Fruit fly (Drosophila melanogaster) whole organism, embryonic: ENCODE data around the gene ssp7.

Experiments used
- Atf6 ChIP-seq: fragments of 200-800 bp; sonication (Bioruptor generic); IDR thresholded peaks from 2 replicates; pipeline ENCODE4 v1.3.6; 2022; ENCODE audit warnings: missing biosample characterization, missing genetic modification characterization
- Bteb2 ChIP-seq: fragments of 200-800 bp; sonication (Bioruptor generic); optimal IDR thresholded peaks from 2 replicates; lab custom pipeline; 2016; ENCODE audit warnings: missing biosample characterization, missing genetic modification characterization
- CG1024 ChIP-seq: fragments of 200-800 bp; sonication (Bioruptor generic); IDR thresholded peaks from 2 replicates; pipeline ENCODE4 v1.3.6; 2022; ENCODE audit warnings: missing biosample characterization, missing genetic modification characterization
- CG12769 ChIP-seq: fragments of 200-800 bp; sonication (Bioruptor generic); optimal IDR thresholded peaks from 2 replicates; lab custom pipeline; 2019; ENCODE audit warnings: missing biosample characterization, mild to moderate bottlenecking, missing genetic modification characterization, moderate library complexity
- CG14710 ChIP-seq: fragments of 200-800 bp; sonication (Bioruptor generic); optimal IDR thresholded peaks from 3 replicates; lab custom pipeline; 2019; ENCODE audit warnings: missing biosample characterization, mild to moderate bottlenecking, missing genetic modification characterization, moderate library complexity
- CG14965 ChIP-seq: fragments of 200-800 bp; sonication (Bioruptor generic); optimal IDR thresholded peaks from 2 replicates; lab custom pipeline; 2016; ENCODE audit warnings: missing biosample characterization, missing genetic modification characterization, borderline replicate concordance
- CG15269 ChIP-seq: fragments of 200-800 bp; sonication (Bioruptor generic); optimal IDR thresholded peaks from 2 replicates; lab custom pipeline; 2018; ENCODE audit warnings: missing biosample characterization, mild to moderate bottlenecking, missing genetic modification characterization, moderate library complexity
- CG16779 ChIP-seq: fragments of 200-800 bp; sonication (Bioruptor generic); IDR thresholded peaks from 2 replicates; pipeline ENCODE4 v1.3.6; 2022; ENCODE audit warnings: missing biosample characterization, missing genetic modification characterization
- CG1832 ChIP-seq: fragments of 200-800 bp; sonication (Bioruptor generic); optimal IDR thresholded peaks from 2 replicates; lab custom pipeline; 2017; ENCODE audit warnings: missing biosample characterization, mild to moderate bottlenecking, missing genetic modification characterization, inconsistent platforms
- CG18476 ChIP-seq: fragments of 200-800 bp; sonication (Bioruptor generic); optimal IDR thresholded peaks from 2 replicates; lab custom pipeline; 2016; ENCODE audit warnings: missing biosample characterization, mild to moderate bottlenecking, missing genetic modification characterization
- CG18764 ChIP-seq: fragments of 200-800 bp; sonication (Bioruptor generic); optimal IDR thresholded peaks from 3 replicates; lab custom pipeline; 2016; ENCODE audit warnings: missing biosample characterization, missing genetic modification characterization
- CG2875 ChIP-seq: fragments of 200-800 bp; sonication (Bioruptor generic); optimal IDR thresholded peaks from 2 replicates; lab custom pipeline; 2017; ENCODE audit warnings: missing biosample characterization, mild to moderate bottlenecking, missing genetic modification characterization, missing genetic modification reagents
- CG31388 ChIP-seq: fragments of 200-800 bp; sonication (Bioruptor generic); optimal IDR thresholded peaks from 2 replicates; lab custom pipeline; 2016; ENCODE audit warnings: missing biosample characterization, missing genetic modification characterization
- CG32767 ChIP-seq: fragments of 200-800 bp; sonication (Bioruptor generic); IDR thresholded peaks from 2 replicates; pipeline ENCODE4 v1.3.6; 2022; ENCODE audit warnings: missing biosample characterization, missing genetic modification characterization
- CG7745 ChIP-seq: fragments of 200-800 bp; sonication (Bioruptor generic); optimal IDR thresholded peaks from 2 replicates; lab custom pipeline; 2018; ENCODE audit warnings: missing biosample characterization, mild to moderate bottlenecking, missing genetic modification characterization, moderate library complexity
- CG7928 ChIP-seq: fragments of 200-800 bp; sonication (Bioruptor generic); optimal IDR thresholded peaks from 2 replicates; lab custom pipeline; 2017; ENCODE audit warnings: missing biosample characterization, mild to moderate bottlenecking, missing genetic modification characterization
- CG8089 ChIP-seq: fragments of 200-800 bp; sonication (Bioruptor generic); optimal IDR thresholded peaks from 3 replicates; lab custom pipeline; 2016; ENCODE audit warnings: missing biosample characterization, missing genetic modification characterization
- CG8924 ChIP-seq: fragments of 200-800 bp; optimal IDR thresholded peaks from 3 replicates; lab custom pipeline; 2019; ENCODE audit warnings: missing biosample characterization, mild to moderate bottlenecking, missing genetic modification characterization, moderate library complexity
- CG9932 ChIP-seq: fragments of 200-800 bp; sonication (Bioruptor generic); IDR thresholded peaks from 2 replicates; pipeline ENCODE4 v1.3.6; 2022; ENCODE audit warnings: missing biosample characterization, missing genetic modification characterization
- Camta ChIP-seq: fragments of 200-800 bp; sonication (Bioruptor generic); optimal IDR thresholded peaks from 2 replicates; lab custom pipeline; 2016; ENCODE audit warnings: missing biosample characterization, missing genetic modification characterization
- CrebB ChIP-seq: fragments of 200-800 bp; sonication (Bioruptor generic); optimal IDR thresholded peaks from 3 replicates; lab custom pipeline; 2018; ENCODE audit warnings: missing biosample characterization, mild to moderate bottlenecking, missing genetic modification characterization
- Deaf1 ChIP-seq: fragments of 200-800 bp; optimal IDR thresholded peaks from 3 replicates; lab custom pipeline; 2019; ENCODE audit warnings: missing biosample characterization, mild to moderate bottlenecking, missing genetic modification characterization, moderate library complexity
- Dip2 ChIP-seq: fragments of 200-800 bp; sonication (Bioruptor generic); IDR thresholded peaks from 2 replicates; pipeline ENCODE4 v1.3.6; 2022; ENCODE audit warnings: missing biosample characterization, missing genetic modification characterization
- Dref ChIP-seq: fragments of 200-800 bp; sonication (Bioruptor generic); IDR thresholded peaks from 2 replicates; pipeline ENCODE4 v1.3.6; 2022; ENCODE audit warnings: missing biosample characterization, missing genetic modification characterization
- HLH54F ChIP-seq: fragments of 200-800 bp; sonication (Bioruptor generic); optimal IDR thresholded peaks from 3 replicates; lab custom pipeline; 2016; ENCODE audit warnings: missing biosample characterization, missing genetic modification characterization
- Hr39 ChIP-seq: fragments of >200 bp; optimal IDR thresholded peaks from 2 replicates; lab custom pipeline; 2017
- Med ChIP-seq: fragments of 200-800 bp; sonication (Bioruptor generic); peaks from one replicate; lab custom pipeline; 2016; ENCODE audit warnings: missing biosample characterization, missing genetic modification characterization, mild to moderate bottlenecking, inconsistent platforms, moderate library complexity
- Mrtf ChIP-seq: fragments of 200-800 bp; sonication (Bioruptor generic); IDR thresholded peaks from 3 replicates; pipeline ENCODE4 v1.3.6; 2022; ENCODE audit warnings: missing biosample characterization, missing genetic modification characterization
- Myb ChIP-seq: fragments of 200-800 bp; sonication (Bioruptor generic); optimal IDR thresholded peaks from 2 replicates; lab custom pipeline; 2016; ENCODE audit warnings: missing biosample characterization, missing genetic modification characterization
- NfI ChIP-seq: fragments of 200-800 bp; sonication (Bioruptor generic); optimal IDR thresholded peaks from 3 replicates; lab custom pipeline; 2018; ENCODE audit warnings: missing biosample characterization, mild to moderate bottlenecking, missing genetic modification characterization, moderate library complexity
- Rfx ChIP-seq: fragments of 200-800 bp; sonication (Bioruptor generic); IDR thresholded peaks from 2 replicates; pipeline ENCODE4 v1.3.6; 2022; ENCODE audit warnings: missing biosample characterization, missing genetic modification characterization
- Ssrp ChIP-seq: fragments of 200-800 bp; sonication (Bioruptor generic); optimal IDR thresholded peaks from 2 replicates; lab custom pipeline; 2018; ENCODE audit warnings: missing biosample characterization, mild to moderate bottlenecking, missing genetic modification characterization, moderate library complexity
- abd-A ChIP-seq: fragments of 200-800 bp; sonication (Bioruptor generic); optimal IDR thresholded peaks from 3 replicates; lab custom pipeline; 2019; ENCODE audit warnings: missing biosample characterization, mild to moderate bottlenecking, missing genetic modification characterization, moderate library complexity
- bigmax ChIP-seq: fragments of 200-800 bp; sonication (Bioruptor generic); optimal IDR thresholded peaks from 2 replicates; lab custom pipeline; 2018; ENCODE audit warnings: missing biosample characterization, mild to moderate bottlenecking, missing genetic modification characterization
- corto ChIP-seq: fragments of 200-800 bp; sonication (Bioruptor generic); optimal IDR thresholded peaks from 2 replicates; lab custom pipeline; 2016; ENCODE audit warnings: missing biosample characterization, mild to moderate bottlenecking, missing genetic modification characterization, moderate library complexity
- dan ChIP-seq: fragments of 200-800 bp; sonication (Bioruptor generic); IDR thresholded peaks from 2 replicates; pipeline ENCODE4 v1.3.6; 2022; ENCODE audit warnings: missing biosample characterization, missing genetic modification characterization
- dmrt11E ChIP-seq: fragments of 200-800 bp; sonication (Bioruptor generic); optimal IDR thresholded peaks from 3 replicates; lab custom pipeline; 2018; ENCODE audit warnings: missing biosample characterization, mild to moderate bottlenecking, missing genetic modification characterization, moderate library complexity
- gcm ChIP-seq: fragments of 200-800 bp; sonication (Bioruptor generic); optimal IDR thresholded peaks from 2 replicates; lab custom pipeline; 2019; ENCODE audit warnings: missing biosample characterization, mild to moderate bottlenecking, missing genetic modification characterization, moderate library complexity
- gt ChIP-seq: fragments of 200-800 bp; sonication (Bioruptor generic); IDR thresholded peaks from 2 replicates; pipeline ENCODE4 v1.3.6; 2022; ENCODE audit warnings: missing biosample characterization, missing genetic modification characterization
- jigr1 ChIP-seq: fragments of 200-800 bp; sonication (Bioruptor generic); IDR thresholded peaks from 3 replicates; pipeline ENCODE4 v1.3.6; 2022; ENCODE audit warnings: missing biosample characterization, missing genetic modification characterization
- lola ChIP-seq, 3 experiments: fragments of >200 bp in 2 of 3; fragments of 200-800 bp in 1 of 3; sonication (Bioruptor generic) in 1 of 3; optimal IDR thresholded peaks; 2 replicates each; lab custom pipeline; 2017 to 2019; ENCODE audit warnings: missing biosample characterization in 3 of 3, missing genetic modification characterization in 3 of 3, mild to moderate bottlenecking in 1 of 3, moderate library complexity in 1 of 3
- nerfin-1 ChIP-seq: fragments of 200-800 bp; sonication (Bioruptor generic); optimal IDR thresholded peaks from 3 replicates; lab custom pipeline; 2019; ENCODE audit warnings: missing biosample characterization, mild to moderate bottlenecking, missing genetic modification characterization, moderate library complexity
- pb ChIP-seq: fragments of 200-800 bp; sonication (Bioruptor generic); optimal IDR thresholded peaks from 3 replicates; lab custom pipeline; 2016; ENCODE audit warnings: missing biosample characterization, missing genetic modification characterization
- pita ChIP-seq: fragments of 200-800 bp; sonication (Bioruptor generic); optimal IDR thresholded peaks from 2 replicates; lab custom pipeline; 2017; ENCODE audit warnings: missing biosample characterization, mild to moderate bottlenecking, missing genetic modification characterization
- run ChIP-seq: fragments of 200-800 bp; sonication (Bioruptor generic); optimal IDR thresholded peaks from 3 replicates; lab custom pipeline; 2018; ENCODE audit warnings: missing biosample characterization, mild to moderate bottlenecking, missing genetic modification characterization
- salm ChIP-seq: fragments of 200-800 bp; sonication (Bioruptor generic); optimal IDR thresholded peaks from 2 replicates; lab custom pipeline; 2018; ENCODE audit warnings: missing biosample characterization, mild to moderate bottlenecking, missing genetic modification characterization
- sim ChIP-seq: fragments of 200-800 bp; sonication (Bioruptor generic); IDR thresholded peaks from 2 replicates; pipeline ENCODE4 v1.3.6; 2022; ENCODE audit warnings: missing biosample characterization, missing genetic modification characterization
- stc ChIP-seq: fragments of 200-800 bp; sonication (Bioruptor generic); IDR thresholded peaks from 2 replicates; pipeline ENCODE4 v1.3.6; 2022; ENCODE audit warnings: missing biosample characterization, missing genetic modification characterization
- tio ChIP-seq: fragments of 200-800 bp; sonication (Bioruptor generic); optimal IDR thresholded peaks from 2 replicates; lab custom pipeline; 2017; ENCODE audit warnings: missing biosample characterization, missing genetic modification characterization, inconsistent platforms
- yki ChIP-seq: fragments of >200 bp; optimal IDR thresholded peaks from 3 replicates; lab custom pipeline; 2018
- zen ChIP-seq: fragments of 200-800 bp; sonication (Bioruptor generic); optimal IDR thresholded peaks from 3 replicates; lab custom pipeline; 2018; ENCODE audit warnings: missing biosample characterization, mild to moderate bottlenecking, missing genetic modification characterization, moderate library complexity

Gene ssp7

DNA sequence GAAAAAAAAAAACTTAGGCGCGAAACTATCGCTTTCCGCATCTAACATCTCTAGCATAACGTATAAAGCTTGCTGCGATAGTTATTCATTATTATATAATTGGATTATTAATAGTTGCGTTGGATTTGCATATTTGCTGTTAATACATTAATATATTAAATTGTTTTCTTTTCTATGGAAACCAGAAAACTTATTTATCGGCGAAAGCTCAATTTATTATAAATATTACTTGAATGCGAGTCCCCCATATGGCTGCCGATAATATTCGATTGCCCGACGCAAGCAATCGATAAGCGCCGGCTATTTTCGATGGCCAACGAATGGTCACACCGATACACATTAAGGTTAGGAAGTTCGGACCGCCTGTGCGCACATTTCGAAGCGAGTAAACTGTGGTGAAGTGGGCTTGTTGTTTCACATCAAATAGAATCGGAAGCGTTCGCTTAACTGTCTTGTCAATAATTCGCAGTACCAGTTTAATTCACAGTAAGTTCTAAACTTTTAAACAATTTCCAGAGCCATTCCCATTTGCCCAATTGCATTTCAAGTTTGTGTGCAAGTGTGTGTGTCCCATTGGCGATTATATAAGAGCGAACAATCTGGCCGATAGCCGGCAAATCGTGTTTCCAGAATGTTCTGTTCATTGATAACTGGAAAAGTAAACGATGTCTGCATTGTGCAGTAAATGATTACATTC lies 31.8 kb downstream of the ssp7 start, which contains the start of gene Hsp60A (continued):
- no peak for TF ChIP-seq sim (GFP tag; lab: Robert Waterston, UW)
- no peak for TF ChIP-seq CrebB
- TF ChIP-seq NfI (GFP tag; lab: Kevin White, UChicago): peak; percentile 34
- TF ChIP-seq lola (GFP tag; optimal IDR thresholded peaks at IDR 0.05; lab: Kevin White, UChicago): peak in 1 of 3 experiments; percentile 43
- no peak for TF ChIP-seq Camta (GFP tag; lab: Kevin White, UChicago)
- no peak for TF ChIP-seq CG7928 (GFP tag; lab: Kevin White, UChicago)
- peak; percentile 95 for TF ChIP-seq bigmax (GFP tag; lab: Kevin White, UChicago)
- no peak for TF ChIP-seq gcm (GFP tag; lab: Kevin White, UChicago)
- peak; percentile 36 for TF ChIP-seq corto
- no peak for TF ChIP-seq Dip2 (GFP tag; lab: Robert Waterston, UW)
- no peak for TF ChIP-seq gt
- TF ChIP-seq pita (GFP tag; lab: Kevin White, UChicago): no peak
- TF ChIP-seq CG2875 (GFP tag; lab: Kevin White, UChicago): no peak
- peak; percentile 33 for TF ChIP-seq dmrt11E
- peak; percentile 43 for TF ChIP-seq Atf6 (GFP tag; lab: Robert Waterston, UW)
- TF ChIP-seq Rfx (GFP tag; lab: Robert Waterston, UW): peak; percentile 56
- no peak for TF ChIP-seq CG32767 (GFP tag; lab: Robert Waterston, UW)
- TF ChIP-seq Bteb2 (GFP tag; lab: Kevin White, UChicago): no peak
- peak; percentile 40 for TF ChIP-seq zen (tag; lab: Kevin White, UChicago)
- no peak for TF ChIP-seq CG8089 (GFP tag; lab: Kevin White, UChicago)
- no peak for TF ChIP-seq stc (GFP tag; lab: Robert Waterston, UW)
- no peak for TF ChIP-seq pb
- TF ChIP-seq CG15269 (tag; lab: Kevin White, UChicago): peak; percentile 59
- peak; percentile 28 for TF ChIP-seq CG18764 (GFP tag; lab: Kevin White, UChicago)
- TF ChIP-seq CG14710 (tag; lab: Kevin White, UChicago): peak; percentile 75
- TF ChIP-seq Med: peak; percentile 69
- no peak for TF ChIP-seq CG14965 (GFP tag; lab: Kevin White, UChicago)
- no peak for TF ChIP-seq CG12769 (tag; lab: Kevin White, UChicago)
- no peak for TF ChIP-seq yki (lab: Kevin White, UChicago)
- no peak for TF ChIP-seq CG1832 (GFP tag; lab: Kevin White, UChicago)
- TF ChIP-seq CG31388 (GFP tag; lab: Kevin White, UChicago): peak; percentile 8
- TF ChIP-seq dan (GFP tag; lab: Robert Waterston, UW): no peak
- no peak for TF ChIP-seq Deaf1 (tag; lab: Kevin White, UChicago)
- TF ChIP-seq salm (tag; lab: Kevin White, UChicago): no peak
- TF ChIP-seq jigr1 (GFP tag; lab: Robert Waterston, UW): no peak
- TF ChIP-seq Ssrp (tag; lab: Kevin White, UChicago): peak; percentile 48
- TF ChIP-seq CG8924 (tag; lab: Kevin White, UChicago): peak; percentile 33
- TF ChIP-seq Hr39 (lab: Kevin White, UChicago): no peak
- no peak for TF ChIP-seq Mrtf (GFP tag; lab: Robert Waterston, UW)
- no peak for TF ChIP-seq CG1024 (GFP tag; lab: Robert Waterston, UW)
- no peak for TF ChIP-seq run (tag; lab: Kevin White, UChicago)
- no peak for TF ChIP-seq CG16779 (GFP tag; lab: Robert Waterston, UW)
- peak; percentile 30 for TF ChIP-seq HLH54F (GFP tag; lab: Kevin White, UChicago)
- peak; percentile 26 for TF ChIP-seq nerfin-1
- TF ChIP-seq tio (GFP tag; lab: Kevin White, UChicago): no peak
- peak; percentile 86 for TF ChIP-seq Dref
- peak; percentile 69 for TF ChIP-seq CG9932 (GFP tag; lab: Robert Waterston, UW)
- no peak for TF ChIP-seq Myb (GFP tag; lab: Kevin White, UChicago)
- TF ChIP-seq abd-A: no peak
- TF ChIP-seq CG7745: no peak
- peak; percentile 65 for TF ChIP-seq CG18476 (GFP tag; lab: Kevin White, UChicago)
